Fruit fly (Drosophila melanogaster) whole organism, wandering third instar larva: ENCODE measurements around the gene EMC2A.

Experiments
- Abd-B ChIP-seq: fragments of >200 bp; optimal IDR thresholded peaks from 2 replicates; lab custom pipeline; 2017; ENCODE audit warnings: missing biosample characterization, missing genetic modification characterization
- CG32264 ChIP-seq: fragments of 200-800 bp; sonication (Bioruptor generic); optimal IDR thresholded peaks from 2 replicates; lab custom pipeline; 2016; ENCODE audit warnings: missing biosample characterization, missing genetic modification characterization
- CrebA ChIP-seq: fragments of 200-800 bp; sonication (Bioruptor generic); optimal IDR thresholded peaks from 2 replicates; lab custom pipeline; 2016; ENCODE audit warnings: missing biosample characterization, mild to moderate bottlenecking, missing genetic modification characterization, borderline replicate concordance
- Dfd ChIP-seq: fragments of >200 bp; optimal IDR thresholded peaks from 2 replicates; lab custom pipeline; 2017; ENCODE audit warnings: missing biosample characterization, missing genetic modification characterization
- Dif ChIP-seq: fragments of 200-275, 200-300 bp; sonication (Bioruptor generic); optimal IDR thresholded peaks from 2 replicates; lab custom pipeline; 2018; ENCODE audit warnings: missing biosample characterization, missing genetic modification characterization; ENCODE audit not compliant: partially characterized antibody
- GATAd ChIP-seq: sonication (Bioruptor generic); optimal IDR thresholded peaks from 2 replicates; lab custom pipeline; 2016; ENCODE audit warnings: missing biosample characterization, missing genetic modification characterization
- HLH106 ChIP-seq: fragments of 200-800 bp; optimal IDR thresholded peaks from 3 replicates; lab custom pipeline; 2019; ENCODE audit warnings: missing biosample characterization, mild to moderate bottlenecking, missing genetic modification characterization, moderate library complexity
- Hnf4 ChIP-seq: fragments of 200-800 bp; sonication (Bioruptor generic); optimal IDR thresholded peaks from 2 replicates; lab custom pipeline; 2016; ENCODE audit warnings: missing biosample characterization, mild to moderate bottlenecking, missing genetic modification characterization
- Myc ChIP-seq: fragments of >200 bp; optimal IDR thresholded peaks from 2 replicates; lab custom pipeline; 2017
- N ChIP-seq: fragments of >200 bp; optimal IDR thresholded peaks from 2 replicates; lab custom pipeline; 2018; ENCODE audit warnings: missing biosample characterization, missing external identifiers, missing genetic modification characterization
- OdsH ChIP-seq: fragments of 200-800 bp; sonication (Bioruptor generic); optimal IDR thresholded peaks from 2 replicates; lab custom pipeline; 2016; ENCODE audit warnings: missing biosample characterization, mild to moderate bottlenecking, missing genetic modification characterization
- Rel ChIP-seq, 2 experiments: fragments of 200-800 bp; sonication (Bioruptor generic) in 1 of 2; optimal IDR thresholded peaks; 2 replicates in 1 of 2; 3 replicates in 1 of 2; lab custom pipeline; 2016 to 2019; ENCODE audit warnings: mild to moderate bottlenecking in 2 of 2, missing biosample characterization in 2 of 2, missing genetic modification characterization in 2 of 2, moderate library complexity in 1 of 2
- Sp1 ChIP-seq: fragments of 200-800 bp; sonication (Bioruptor generic); optimal IDR thresholded peaks from 3 replicates; lab custom pipeline; 2019; ENCODE audit warnings: missing biosample characterization, mild to moderate bottlenecking, missing genetic modification characterization, moderate library complexity
- br ChIP-seq: fragments of 200-800 bp; sonication (Bioruptor generic); optimal IDR thresholded peaks from 2 replicates; lab custom pipeline; 2016; ENCODE audit warnings: missing biosample characterization, missing genetic modification characterization
- brk ChIP-seq: fragments of 200-800 bp; sonication (Bioruptor generic); optimal IDR thresholded peaks from 2 replicates; lab custom pipeline; 2016; ENCODE audit warnings: missing biosample characterization, mild to moderate bottlenecking, missing genetic modification characterization
- dl ChIP-seq, 2 experiments: fragments of 175-275, 200-275 bp in 1 of 2; fragments of 200-275 bp in 1 of 2; sonication (Bioruptor generic); optimal IDR thresholded peaks; lab custom pipeline; 2018; ENCODE audit warnings: mild to moderate bottlenecking in 2 of 2, missing biosample characterization in 2 of 2, missing genetic modification characterization in 2 of 2, moderate library complexity in 2 of 2; ENCODE audit not compliant: partially characterized antibody in 2 of 2, insufficient read depth in 1 of 2
- dmrt93B ChIP-seq: fragments of 200-800 bp; sonication (Bioruptor generic); optimal IDR thresholded peaks from 2 replicates; lab custom pipeline; 2018; ENCODE audit warnings: missing biosample characterization, mild to moderate bottlenecking, missing genetic modification characterization
- dsf ChIP-seq: sonication (Bioruptor generic); optimal IDR thresholded peaks from 2 replicates; lab custom pipeline; 2016; ENCODE audit warnings: missing biosample characterization, missing genetic modification characterization, borderline replicate concordance
- foxo ChIP-seq, 2 experiments: fragments of 200-800 bp; sonication (Bioruptor generic); optimal IDR thresholded peaks; 2 replicates in 1 of 2; 3 replicates in 1 of 2; lab custom pipeline; 2016 to 2017; ENCODE audit warnings: missing biosample characterization in 2 of 2, missing genetic modification characterization in 2 of 2
- h ChIP-seq: fragments of 200-800 bp; sonication (Bioruptor generic); optimal IDR thresholded peaks from 3 replicates; lab custom pipeline; 2016; ENCODE audit warnings: missing biosample characterization, mild to moderate bottlenecking, missing genetic modification characterization
- lola ChIP-seq: fragments of >200 bp; optimal IDR thresholded peaks from 2 replicates; lab custom pipeline; 2017; ENCODE audit warnings: missing biosample characterization, missing genetic modification characterization
- pan ChIP-seq: fragments of >200 bp; optimal IDR thresholded peaks from 2 replicates; lab custom pipeline; 2017
- psq ChIP-seq: fragments of 200-800 bp; sonication (Bioruptor generic); optimal IDR thresholded peaks from 3 replicates; lab custom pipeline; 2017; ENCODE audit warnings: missing biosample characterization, mild to moderate bottlenecking, missing genetic modification characterization, moderate library complexity
- rgr ChIP-seq: fragments of 200-800 bp; sonication (Bioruptor generic); optimal IDR thresholded peaks from 3 replicates; lab custom pipeline; 2016; ENCODE audit warnings: missing biosample characterization, mild to moderate bottlenecking, missing genetic modification characterization
- sage ChIP-seq: fragments of 200-800 bp; sonication (Bioruptor generic); optimal IDR thresholded peaks from 2 replicates; lab custom pipeline; 2016; ENCODE audit warnings: missing biosample characterization, mild to moderate bottlenecking, missing genetic modification characterization
- sv ChIP-seq: fragments of 200-800 bp; sonication (Bioruptor generic); optimal IDR thresholded peaks from 3 replicates; lab custom pipeline; 2016; ENCODE audit warnings: missing biosample characterization, missing genetic modification characterization
- tai ChIP-seq: sonication (Bioruptor generic); optimal IDR thresholded peaks from 2 replicates; lab custom pipeline; 2016; ENCODE audit warnings: missing biosample characterization, missing genetic modification characterization
- usp ChIP-seq: fragments of >200 bp; optimal IDR thresholded peaks from 2 replicates; lab custom pipeline; 2017; ENCODE audit warnings: missing biosample characterization, missing genetic modification characterization
- woc ChIP-seq: sonication (Bioruptor generic); optimal IDR thresholded peaks from 2 replicates; lab custom pipeline; 2016; ENCODE audit warnings: missing biosample characterization, mild to moderate bottlenecking, missing genetic modification characterization

The EMC2A gene

dm6 chr3R:17039993-17040807 lies 44.3 kb upstream of the EMC2A start, which contains the start of the genes CG18213 and Trm7-32:
CG18213 (minus strand) TSS chr3R:17040203.
Trm7-32 (plus strand) TSS chr3R:17040682.
- TF ChIP-seq woc (GFP tag; lab: Kevin White, UChicago) (peak; percentile 52), dmrt93B (no peak), h (GFP tag; lab: Kevin White, UChicago) (no peak), dl (GFP tag; optimal IDR thresholded peaks at IDR 0.05; lab: Kevin White, UChicago; ENCODE audit: insufficient read depth in 1 of 2, partially characterized antibody in 2 of 2) (no peak), brk (no peak), pan (lab: Kevin White, UChicago) (no peak), Abd-B (GFP tag; lab: Kevin White, UChicago) (no peak), Hnf4 (peak; percentile 11), OdsH (GFP tag; lab: Kevin White, UChicago) (no peak), N (no peak), Rel (GFP tag; optimal IDR thresholded peaks at IDR 0.05; lab: Kevin White, UChicago) (no peak), Rel (tag; optimal IDR thresholded peaks at IDR 0.05; lab: Kevin White, UChicago) (no peak), br (no peak), foxo (GFP tag; optimal IDR thresholded peaks at IDR 0.05; lab: Kevin White, UChicago) (no peak)

dm6 chr3R:17035945-17036344 lies 40.1 kb upstream of the EMC2A start, which contains the start of gene CG4009:
CG4009 (minus strand) TSS chr3R:17036045.
- TF ChIP-seq GATAd (GFP tag; lab: Kevin White, UChicago) (no peak), CrebA (no peak), OdsH (GFP tag; lab: Kevin White, UChicago) (no peak), Dif (GFP tag; lab: Kevin White, UChicago) (no peak), HLH106 (tag; lab: Kevin White, UChicago) (no peak)

dm6 chr3R:17031502-17031901 lies 35.6 kb upstream of the EMC2A start, which contains the start of gene CG31268:
CG31268 (plus strand) TSS chr3R:17031802.
- TF ChIP-seq psq (GFP tag; lab: Kevin White, UChicago) (no peak), Dif (GFP tag; lab: Kevin White, UChicago) (no peak), tai (GFP tag; lab: Kevin White, UChicago) (no peak), rgr (GFP tag; lab: Kevin White, UChicago) (no peak), lola (no peak), foxo (GFP tag; optimal IDR thresholded peaks at IDR 0.05; lab: Kevin White, UChicago) (no peak), GATAd (GFP tag; lab: Kevin White, UChicago) (no peak), woc (GFP tag; lab: Kevin White, UChicago) (no peak), OdsH (GFP tag; lab: Kevin White, UChicago) (no peak), sv (GFP tag; lab: Kevin White, UChicago) (no peak), dmrt93B (no peak), brk (no peak), N (no peak), Sp1 (GFP tag; lab: Kevin White, UChicago) (no peak), Rel (GFP tag; optimal IDR thresholded peaks at IDR 0.05; lab: Kevin White, UChicago) (no peak), Rel (tag; optimal IDR thresholded peaks at IDR 0.05; lab: Kevin White, UChicago) (no peak), dsf (GFP tag; lab: Kevin White, UChicago) (no peak), dl (GFP tag; optimal IDR thresholded peaks at IDR 0.05; lab: Kevin White, UChicago; ENCODE audit: insufficient read depth in 1 of 2, partially characterized antibody in 2 of 2) (no peak), Abd-B (GFP tag; lab: Kevin White, UChicago) (no peak), HLH106 (tag; lab: Kevin White, UChicago) (no peak)
- TF ChIP-seq, all 38 proteins: peak for 0

- TF ChIP-seq CrebA (no peak), Dfd (GFP tag; lab: Kevin White, UChicago) (no peak), Abd-B (GFP tag; lab: Kevin White, UChicago) (no peak), dl (GFP tag; optimal IDR thresholded peaks at IDR 0.05; lab: Kevin White, UChicago; ENCODE audit: insufficient read depth in 1 of 2, partially characterized antibody in 2 of 2) (no peak), Myc (lab: Kevin White, UChicago) (no peak), usp (GFP tag; lab: Kevin White, UChicago) (no peak), sage (GFP tag; lab: Kevin White, UChicago) (no peak)
Observed at dm6 chr3R:17029796-17030195, 33.9 kb upstream of the EMC2A start.

dm6 chr3R:17028393-17028792 lies 32.5 kb upstream of the EMC2A start, which contains the start of gene CG5225:
CG5225 (plus strand) TSS chr3R:17028693.
- TF ChIP-seq HLH106 (tag; lab: Kevin White, UChicago), result no peak
- no peak for TF ChIP-seq lola
- no peak for TF ChIP-seq woc (GFP tag; lab: Kevin White, UChicago)
- no peak for TF ChIP-seq OdsH (GFP tag; lab: Kevin White, UChicago)
- TF ChIP-seq tai (GFP tag; lab: Kevin White, UChicago), result no peak
- no peak for TF ChIP-seq N
- no peak for TF ChIP-seq CG32264 (GFP tag; lab: Kevin White, UChicago)
- TF ChIP-seq usp (GFP tag; lab: Kevin White, UChicago), result no peak
- no peak for TF ChIP-seq rgr (GFP tag; lab: Kevin White, UChicago)
- no peak for TF ChIP-seq Sp1 (GFP tag; lab: Kevin White, UChicago)
- TF ChIP-seq, all 38 proteins: peak for 0
